Worm (Caenorhabditis elegans) whole organism, midembryonic: Measurements from ENCODE around the gene cyp-13A4.

Experiments
- cog-1 ChIP-seq: sonication (generic microtip); optimal IDR thresholded peaks from 2 replicates; lab custom pipeline; 2016; ENCODE audit warnings: missing genetic modification characterization, missing compliant biosample characterization
- flt-1 ChIP-seq: fragments of 200-800 bp; sonication (Bioruptor generic); IDR thresholded peaks from 2 replicates; pipeline ENCODE4 v1.3.6; 2022; ENCODE audit warnings: missing genetic modification characterization, missing compliant biosample characterization
- med-1 ChIP-seq: sonication (generic microtip); optimal IDR thresholded peaks from 2 replicates; lab custom pipeline; 2017; ENCODE audit warnings: missing genetic modification characterization, mild to moderate bottlenecking, missing compliant biosample characterization, antibody characterized with exemption, missing genetic modification reagents; ENCODE audit not compliant: insufficient read depth
- ref-1 ChIP-seq: fragments of 200-800 bp; sonication (Bioruptor generic); conservative IDR thresholded peaks from 2 replicates; pipeline ENCODE4 v1.3.6; 2022; ENCODE audit warnings: missing genetic modification reagents, missing genetic modification characterization, missing compliant biosample characterization
- ztf-23 ChIP-seq: fragments of 200-800 bp; sonication (Bioruptor generic); IDR thresholded peaks from 2 replicates; pipeline ENCODE4 v1.3.6; 2022; ENCODE audit warnings: missing genetic modification reagents, missing genetic modification characterization, missing compliant biosample characterization
- ztf-29 ChIP-seq: fragments of 200-800 bp; sonication (Bioruptor generic); IDR thresholded peaks from 2 replicates; pipeline ENCODE4 v1.3.6; 2022; ENCODE audit warnings: missing genetic modification reagents, missing genetic modification characterization, missing compliant biosample characterization

- TF ChIP-seq cog-1, result no peak
- TF ChIP-seq ref-1 (GFP tag; lab: Robert Waterston, UW), result no peak
- TF ChIP-seq ztf-29 (GFP tag; lab: Robert Waterston, UW), result no peak
- TF ChIP-seq flt-1 (GFP tag; lab: Robert Waterston, UW), result no peak
- TF ChIP-seq ztf-23 (GFP tag; lab: Robert Waterston, UW), result no peak
- no peak for TF ChIP-seq med-1
Measured at ce11 chrII:9764696-9765095, 32.8 kb downstream of the cyp-13A4 start.
